Worm (Caenorhabditis elegans): ENCODE results near the gene K07H8.7.

Gene K07H8.7

DNA sequence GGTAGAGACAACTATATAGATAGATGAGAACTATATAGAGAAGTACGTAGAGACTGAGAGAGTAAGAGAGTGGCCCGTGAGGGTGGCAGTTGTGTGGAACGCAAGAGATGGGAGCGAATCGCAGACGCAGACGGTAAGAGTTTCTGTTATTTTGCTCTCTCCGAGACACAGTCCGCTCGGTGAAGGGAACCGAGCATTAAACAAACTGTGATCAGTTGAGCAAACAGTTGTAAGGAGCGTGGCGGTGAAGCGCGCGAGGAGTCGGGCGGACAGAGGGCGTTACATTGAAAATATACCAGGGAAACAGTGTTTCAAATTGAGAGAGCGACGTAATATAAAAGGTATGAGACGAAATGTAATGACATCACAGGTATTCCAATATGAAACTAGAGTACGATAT lies 30.3 kb downstream of the K07H8.7 start (continued):
- TF ChIP-seq tlf-1 (GFP tag; optimal IDR thresholded peaks at IDR 0.05) = peak; percentile 3
- TF ChIP-seq F23B12.7 (tag; optimal IDR thresholded peaks at IDR 0.05; ENCODE audit: insufficient read depth) = no peak
- TF ChIP-seq rcor-1 (GFP tag; IDR thresholded peaks at IDR 0.05) = no peak
- TF ChIP-seq him-1 (tag; optimal IDR thresholded peaks at IDR 0.05) = no peak
- TF ChIP-seq lsy-27 (tag; optimal IDR thresholded peaks at IDR 0.05; ENCODE audit: borderline replicate concordance, insufficient read depth) = no peak
- TF ChIP-seq lin-26 (GFP tag; IDR thresholded peaks at IDR 0.05) = no peak
- TF ChIP-seq nhr-80 (tag; optimal IDR thresholded peaks at IDR 0.05) = peak; percentile 96
- peak; percentile 30 for TF ChIP-seq ztf-22 (GFP tag; optimal IDR thresholded peaks at IDR 0.05)
- TF ChIP-seq dox-1 (GFP tag; IDR thresholded peaks at IDR 0.05) = peak; percentile 60
- TF ChIP-seq madf-8 (GFP tag; conservative IDR thresholded peaks at IDR 0.05) = no peak
- no peak for TF ChIP-seq K12H6.12 (tag; optimal IDR thresholded peaks at IDR 0.05)
- no peak for TF ChIP-seq Y95B8A.8 (GFP tag; IDR thresholded peaks at IDR 0.05)
- no peak for TF ChIP-seq nhr-120 (GFP tag; IDR thresholded peaks at IDR 0.05)
- no peak for TF ChIP-seq B0261.1 (tag; optimal IDR thresholded peaks at IDR 0.05)
- no peak for TF ChIP-seq lag-1 (GFP tag; IDR thresholded peaks at IDR 0.05)
- no peak for TF ChIP-seq nfya-2 (GFP tag; IDR thresholded peaks at IDR 0.05)
- no peak for TF ChIP-seq nfya-1 (tag; optimal IDR thresholded peaks at IDR 0.05; ENCODE audit: borderline replicate concordance, insufficient read depth)
- TF ChIP-seq akir-1 (GFP tag; optimal IDR thresholded peaks at IDR 0.05) = no peak
- no peak for TF ChIP-seq Y53G8AR.9 (GFP tag; conservative IDR thresholded peaks at IDR 0.05)
- TF ChIP-seq zfh-2 (GFP tag; conservative IDR thresholded peaks at IDR 0.05) = peak; percentile 82
- TF ChIP-seq nhr-179 (tag; optimal IDR thresholded peaks at IDR 0.05) = no peak
- no peak for TF ChIP-seq lir-1 (GFP tag; conservative IDR thresholded peaks at IDR 0.05)
- TF ChIP-seq hmg-1.2 (GFP tag; IDR thresholded peaks at IDR 0.05) = peak; percentile 63
- no peak for TF ChIP-seq aptf-2 (GFP tag; conservative IDR thresholded peaks at IDR 0.05)
- TF ChIP-seq ceh-27 (GFP tag; optimal IDR thresholded peaks at IDR 0.05) = no peak
- TF ChIP-seq ztf-26 (tag; optimal IDR thresholded peaks at IDR 0.05) = no peak
- no peak for TF ChIP-seq Y67H2A.10 (GFP tag; conservative IDR thresholded peaks at IDR 0.05)
- no peak for TF ChIP-seq ccch-3 (GFP tag; optimal IDR thresholded peaks at IDR 0.05)
- TF ChIP-seq lin-40 (tag; optimal IDR thresholded peaks at IDR 0.05) = peak; percentile 40
- TF ChIP-seq T26A5.8 (tag; optimal IDR thresholded peaks at IDR 0.05) = no peak
- TF ChIP-seq ztf-3 (GFP tag; optimal IDR thresholded peaks at IDR 0.05) = no peak
- TF ChIP-seq mcd-1 (GFP tag; IDR thresholded peaks at IDR 0.05) = peak; percentile 45
- no peak for TF ChIP-seq C06A6.2 (GFP tag; conservative IDR thresholded peaks at IDR 0.05)
- TF ChIP-seq D2030.7 (GFP tag; IDR thresholded peaks at IDR 0.05) = no peak
- TF ChIP-seq aptf-3 (GFP tag; IDR thresholded peaks at IDR 0.05) = no peak
- no peak for TF ChIP-seq hrde-1 (tag; optimal IDR thresholded peaks at IDR 0.05; ENCODE audit: borderline replicate concordance)
- TF ChIP-seq dpff-1 (tag; optimal IDR thresholded peaks at IDR 0.05) = no peak
- TF ChIP-seq madf-6 (GFP tag; IDR thresholded peaks at IDR 0.05) = no peak

DNA sequence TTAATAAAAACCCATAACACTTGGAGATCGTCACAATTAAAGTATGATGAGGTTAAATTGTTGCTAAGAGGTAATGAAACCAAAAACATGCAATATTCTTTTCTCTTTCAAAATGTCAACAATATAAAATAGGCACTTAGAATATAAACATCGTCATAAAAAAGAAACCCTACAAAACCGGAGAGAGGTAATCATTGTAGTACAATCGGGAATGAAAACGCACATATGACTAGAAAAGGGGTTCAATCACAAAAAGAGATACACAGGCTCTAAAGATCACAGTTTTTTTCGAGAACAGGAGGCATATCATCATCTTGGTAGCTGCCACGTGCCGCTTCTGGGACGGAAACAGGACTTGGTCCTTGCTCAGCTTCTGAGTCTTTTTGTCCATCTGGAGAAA lies 33.3 kb downstream of the K07H8.7 start:
- no peak for TF ChIP-seq chd-7 (tag; optimal IDR thresholded peaks at IDR 0.05)
- TF ChIP-seq mcd-1 (GFP tag; IDR thresholded peaks at IDR 0.05) = no peak
- peak; percentile 2 for TF ChIP-seq atf-7 (tag; optimal IDR thresholded peaks at IDR 0.05)
- peak; percentile 10 for TF ChIP-seq attf-5 (GFP tag; optimal IDR thresholded peaks at IDR 0.05)
- TF ChIP-seq B0261.1 (tag; optimal IDR thresholded peaks at IDR 0.05) = no peak
- TF ChIP-seq nfya-2 (GFP tag; IDR thresholded peaks at IDR 0.05) = no peak
- peak; percentile 59; the same call in 1 of the 2 replicates for TF ChIP-seq B0336.3 (GFP tag; IDR thresholded peaks at IDR 0.05)
- TF ChIP-seq sdz-38 (tag; optimal IDR thresholded peaks at IDR 0.05) = no peak
- TF ChIP-seq mel-28 (tag; optimal IDR thresholded peaks at IDR 0.05; ENCODE audit: borderline replicate concordance) = peak; percentile 44
- TF ChIP-seq hmg-1.2 (GFP tag; IDR thresholded peaks at IDR 0.05) = 0 out of 2 replicates have a peak, but pooled peaks have one; percentile 3

Data from whole organism, young adult.